Fruit fly (Drosophila melanogaster): Measurements from ENCODE around the gene CG1910.
A peak's percentile ranks its signal among the peaks of the same experiment; 100 is the strongest.

DNA sequence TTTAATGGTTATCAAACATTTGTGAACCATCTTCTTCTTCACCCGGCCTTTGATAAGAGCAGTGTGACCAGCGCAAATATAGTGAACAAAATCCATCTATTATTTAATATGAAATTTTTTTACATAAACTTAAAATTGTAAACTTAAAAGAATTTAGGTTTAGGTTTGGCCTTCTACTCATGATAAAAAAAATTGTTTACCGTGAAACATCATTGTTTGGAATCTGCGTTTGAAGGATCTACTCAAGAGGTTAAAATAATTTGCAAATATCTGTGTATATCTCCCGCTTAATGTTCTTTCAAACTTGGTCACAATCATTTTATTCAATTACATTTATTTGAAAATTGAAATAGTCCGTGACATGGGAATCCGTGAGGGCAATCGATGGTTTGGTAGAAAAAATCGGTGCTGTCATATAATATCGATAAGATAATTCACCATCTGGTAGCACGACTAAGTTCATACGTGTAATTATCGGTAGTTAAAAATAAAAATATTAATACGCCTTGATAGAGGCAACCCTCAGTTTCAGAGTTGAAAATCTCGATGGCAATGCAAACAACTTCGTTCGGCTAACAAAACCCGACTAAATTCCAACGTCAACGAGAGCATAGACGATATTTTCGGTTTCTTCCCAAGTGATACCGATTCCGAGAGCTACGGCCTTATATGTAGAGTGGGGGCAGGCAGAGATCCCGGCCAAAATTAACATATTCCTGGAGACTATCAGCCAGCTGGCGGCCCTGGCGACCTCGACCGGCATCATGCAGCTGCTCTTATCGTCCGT lies 24.5 kb downstream of the CG1910 start, which contains the start of the genes betaGlu and sip3:
- TF ChIP-seq CG4318 (GFP tag; optimal IDR thresholded peaks at IDR 0.05) (no peak), Ets21C (GFP tag; optimal IDR thresholded peaks at IDR 0.05) (no peak), CG6854 (GFP tag; optimal IDR thresholded peaks at IDR 0.05) (no peak), lz (GFP tag; optimal IDR thresholded peaks at IDR 0.05) (no peak), eg (GFP tag; IDR thresholded peaks at IDR 0.05) (no peak), CG11762 (GFP tag; optimal IDR thresholded peaks at IDR 0.05; ENCODE audit: insufficient read depth) (no peak), CG10669 (GFP tag; optimal IDR thresholded peaks at IDR 0.05) (no peak), CG15336 (GFP tag; IDR thresholded peaks at IDR 0.05) (no peak), Ets96B (tag; optimal IDR thresholded peaks at IDR 0.05) (no peak), Hr4 (GFP tag; optimal IDR thresholded peaks at IDR 0.05) (peak; percentile 14), Met (GFP tag; optimal IDR thresholded peaks at IDR 0.05) (no peak), Hr39 (GFP tag; optimal IDR thresholded peaks at IDR 0.05) (peak; percentile 21), pdm3 (GFP tag; optimal IDR thresholded peaks at IDR 0.05) (no peak)

Data from whole organism, prepupa.